Worm (Caenorhabditis elegans) whole organism, young adult: Measurements from ENCODE around the gene dnj-1.

Source experiments
- ceh-79 ChIP-seq: sonication (generic microtip); optimal IDR thresholded peaks from 2 replicates; lab custom pipeline; 2017; ENCODE audit warnings: mild to moderate bottlenecking, missing genetic modification characterization, missing compliant biosample characterization
- pbrm-1 ChIP-seq: fragments of 200-800 bp; sonication (Bioruptor generic); IDR thresholded peaks from 2 replicates; pipeline ENCODE4 v1.3.6; 2022; ENCODE audit warnings: missing genetic modification reagents, missing genetic modification characterization, missing compliant biosample characterization
- snpc-4 ChIP-seq, 5 experiments: fragments of 150-350 bp in 1 of 5; sonication (generic microtip) in 4 of 5; optimal IDR thresholded peaks; 2 replicates each; lab custom pipeline; 2014 to 2018; ENCODE audit warnings: missing genetic modification characterization in 5 of 5, missing biosample characterization in 3 of 5, antibody characterized with exemption in 2 of 5, mild to moderate bottlenecking in 2 of 5, missing compliant biosample characterization in 2 of 5, missing genotype in 2 of 5, moderate library complexity in 2 of 5, missing genetic modification reagents in 1 of 5

DNA sequence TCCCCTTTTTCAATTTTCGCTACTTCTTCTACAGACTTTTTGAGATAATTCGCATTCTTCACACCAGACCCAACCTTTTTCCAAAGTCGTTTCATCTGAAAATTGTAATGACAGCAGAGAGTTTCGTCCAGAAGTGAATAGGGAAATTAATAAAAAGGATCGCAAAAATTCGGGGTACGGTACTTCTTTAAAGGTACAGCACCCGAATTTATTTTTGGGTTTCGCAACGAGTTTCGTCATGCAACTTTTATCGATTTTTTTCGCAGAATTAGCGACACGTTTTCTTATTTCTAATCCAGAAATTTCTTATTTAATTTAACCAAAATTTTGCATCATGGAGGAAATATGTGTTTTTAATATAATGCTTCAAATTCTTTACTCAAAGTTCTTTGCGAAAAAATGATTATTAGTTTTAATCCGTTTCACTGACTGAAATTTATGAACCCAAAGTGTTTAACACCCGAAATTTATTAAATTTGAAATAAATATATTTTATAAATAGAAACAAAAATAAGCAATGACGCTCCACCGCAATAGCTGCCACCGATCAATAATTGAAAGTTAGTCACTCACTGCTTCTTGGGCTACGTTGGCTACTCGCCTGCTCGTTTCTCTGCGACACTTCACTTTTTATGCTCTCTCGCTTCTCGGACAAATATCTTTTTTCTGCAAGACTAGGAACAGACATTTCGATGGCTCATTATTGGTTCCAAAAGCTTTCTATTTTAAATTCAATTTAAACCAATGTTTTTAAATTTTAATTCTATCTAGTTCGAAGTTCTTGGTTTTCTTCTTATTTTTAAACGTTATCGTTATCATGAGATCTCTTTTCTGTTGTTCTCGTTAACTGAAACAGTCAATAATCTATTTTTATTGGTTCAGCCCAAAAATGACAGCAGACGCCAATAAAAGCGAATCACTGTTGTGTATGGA lies at the start of gene dnj-1, which contains the start of gene B0035.15:
- TF ChIP-seq snpc-4 (GFP tag; optimal IDR thresholded peaks at IDR 0.05; lab: Kevin White, UChicago), result no peak
- no peak for TF ChIP-seq snpc-4 (tag; optimal IDR thresholded peaks at IDR 0.05; lab: Kevin White, UChicago)
- no peak for TF ChIP-seq ceh-79 (tag; lab: Kevin White, UChicago)
- TF ChIP-seq pbrm-1 (GFP tag; lab: Robert Waterston, UW), result no peak
